Fruit fly (Drosophila melanogaster) whole organism, prepupa: ENCODE results near the gene Jhbp4.

ENCODE experiments used
- Blimp-1 ChIP-seq: fragments of 200-800 bp; sonication (Bioruptor generic); optimal IDR thresholded peaks from 3 replicates; lab custom pipeline; 2017; ENCODE audit warnings: missing biosample characterization, missing genetic modification characterization, mild to moderate bottlenecking, moderate library complexity, missing genetic modification reagents
- CG10631 ChIP-seq: fragments of 200-800 bp; sonication (Bioruptor generic); optimal IDR thresholded peaks from 2 replicates; lab custom pipeline; 2016; ENCODE audit warnings: missing biosample characterization, missing genetic modification characterization
- CG11294 ChIP-seq: fragments of 200-800 bp; sonication (Bioruptor generic); IDR thresholded peaks from 2 replicates; pipeline ENCODE4 v1.3.6; 2022; ENCODE audit warnings: missing biosample characterization, missing genetic modification characterization
- CG11762 ChIP-seq: fragments of 200-800 bp; sonication (Bioruptor generic); optimal IDR thresholded peaks from 3 replicates; lab custom pipeline; 2016; ENCODE audit warnings: missing biosample characterization, missing genetic modification characterization; ENCODE audit not compliant: insufficient read depth
- CG11902 ChIP-seq: fragments of 200-800 bp; sonication (Bioruptor generic); optimal IDR thresholded peaks from 3 replicates; lab custom pipeline; 2016; ENCODE audit warnings: missing biosample characterization, missing genetic modification characterization
- CG15336 ChIP-seq: fragments of 200-800 bp; sonication (Bioruptor generic); IDR thresholded peaks from 2 replicates; pipeline ENCODE4 v1.3.6; 2022; ENCODE audit warnings: missing biosample characterization, missing genetic modification characterization
- CG1621 ChIP-seq: fragments of 200-800 bp; sonication (Bioruptor generic); optimal IDR thresholded peaks from 3 replicates; lab custom pipeline; 2018; ENCODE audit warnings: missing biosample characterization, mild to moderate bottlenecking, missing genetic modification characterization
- CG16779 ChIP-seq: fragments of 200-800 bp; sonication (Bioruptor generic); optimal IDR thresholded peaks from 3 replicates; lab custom pipeline; 2017; ENCODE audit warnings: missing biosample characterization, mild to moderate bottlenecking, missing genetic modification characterization
- CG3032 ChIP-seq: fragments of 200-800 bp; optimal IDR thresholded peaks from 2 replicates; lab custom pipeline; 2019; ENCODE audit warnings: missing biosample characterization, mild to moderate bottlenecking, missing genetic modification characterization, moderate library complexity
- CG31627 ChIP-seq: fragments of 200-800 bp; sonication (Bioruptor generic); optimal IDR thresholded peaks from 3 replicates; lab custom pipeline; 2016; ENCODE audit warnings: missing biosample characterization, missing genetic modification characterization
- CG32006 ChIP-seq: fragments of 200-800 bp; sonication (Bioruptor generic); optimal IDR thresholded peaks from 3 replicates; lab custom pipeline; 2017; ENCODE audit warnings: missing biosample characterization, mild to moderate bottlenecking, missing genetic modification characterization
- CG4318 ChIP-seq: fragments of 200-800 bp; sonication (Bioruptor generic); optimal IDR thresholded peaks from 3 replicates; lab custom pipeline; 2017; ENCODE audit warnings: missing biosample characterization, mild to moderate bottlenecking, missing genetic modification characterization
- CG6163 ChIP-seq: fragments of 200-800 bp; sonication (Bioruptor generic); IDR thresholded peaks from 3 replicates; pipeline ENCODE4 v1.3.6; 2022; ENCODE audit warnings: missing biosample characterization, missing genetic modification characterization
- CG6276 ChIP-seq: fragments of 200-800 bp; sonication (Bioruptor generic); optimal IDR thresholded peaks from 2 replicates; lab custom pipeline; 2017; ENCODE audit warnings: missing biosample characterization, mild to moderate bottlenecking, missing genetic modification characterization
- CG6808 ChIP-seq: fragments of 200-800 bp; sonication (Bioruptor generic); optimal IDR thresholded peaks from 3 replicates; lab custom pipeline; 2017; ENCODE audit warnings: missing biosample characterization, missing genetic modification characterization, mild to moderate bottlenecking, moderate library complexity, missing genetic modification reagents
- CG6854 ChIP-seq: fragments of 200-800 bp; sonication (Bioruptor generic); optimal IDR thresholded peaks from 2 replicates; lab custom pipeline; 2017; ENCODE audit warnings: missing biosample characterization, mild to moderate bottlenecking, missing genetic modification characterization
- CG8119 ChIP-seq: fragments of 200-800 bp; sonication (Bioruptor generic); IDR thresholded peaks from 3 replicates; pipeline ENCODE4 v1.3.6; 2022; ENCODE audit warnings: missing biosample characterization, missing genetic modification characterization
- CG8632 ChIP-seq: fragments of 200-800 bp; sonication (Bioruptor generic); optimal IDR thresholded peaks from 3 replicates; lab custom pipeline; 2016; ENCODE audit warnings: missing biosample characterization, missing genetic modification characterization
- Eip75B ChIP-seq: fragments of 200-800 bp; sonication (Bioruptor generic); optimal IDR thresholded peaks from 3 replicates; lab custom pipeline; 2016; ENCODE audit warnings: missing biosample characterization, missing genetic modification characterization
- Eip78C ChIP-seq: fragments of 200-800 bp; sonication (Bioruptor generic); peaks from one replicate; lab custom pipeline; 2016; ENCODE audit warnings: missing biosample characterization, missing genetic modification characterization
- Eip93F ChIP-seq: fragments of 200-800 bp; sonication (Bioruptor generic); optimal IDR thresholded peaks from 2 replicates; lab custom pipeline; 2016; ENCODE audit warnings: missing biosample characterization, mild to moderate bottlenecking, missing genetic modification characterization
- Ets21C ChIP-seq: fragments of 200-800 bp; sonication (Bioruptor generic); optimal IDR thresholded peaks from 3 replicates; lab custom pipeline; 2016; ENCODE audit warnings: missing biosample characterization, missing genetic modification characterization
- Ets96B ChIP-seq: fragments of 200-800 bp; optimal IDR thresholded peaks from 2 replicates; lab custom pipeline; 2019; ENCODE audit warnings: missing biosample characterization, mild to moderate bottlenecking, missing genetic modification characterization, moderate library complexity
- Hr38 ChIP-seq: sonication (Bioruptor generic); optimal IDR thresholded peaks from 2 replicates; lab custom pipeline; 2016; ENCODE audit warnings: missing biosample characterization, missing genetic modification characterization
- Hr4 ChIP-seq: fragments of 200-800 bp; sonication (Bioruptor generic); optimal IDR thresholded peaks from 3 replicates; lab custom pipeline; 2016; ENCODE audit warnings: missing biosample characterization, missing genetic modification characterization
- Lpt ChIP-seq: fragments of 200-800 bp; sonication (Bioruptor generic); optimal IDR thresholded peaks from 3 replicates; lab custom pipeline; 2016; ENCODE audit warnings: missing biosample characterization, missing genetic modification characterization
- Met ChIP-seq: fragments of 200-800 bp; sonication (Bioruptor generic); optimal IDR thresholded peaks from 3 replicates; lab custom pipeline; 2016; ENCODE audit warnings: missing biosample characterization, missing genetic modification characterization
- OdsH ChIP-seq: fragments of 200-800 bp; sonication (Bioruptor generic); optimal IDR thresholded peaks from 3 replicates; lab custom pipeline; 2016; ENCODE audit warnings: missing biosample characterization, missing genetic modification characterization
- Smox ChIP-seq: fragments of 200-800 bp; sonication (Bioruptor generic); optimal IDR thresholded peaks from 3 replicates; lab custom pipeline; 2016; ENCODE audit warnings: missing biosample characterization, missing genetic modification characterization
- Sox14 ChIP-seq: fragments of 200-800 bp; sonication (Bioruptor generic); optimal IDR thresholded peaks from 3 replicates; lab custom pipeline; 2016; ENCODE audit warnings: missing biosample characterization, missing genetic modification characterization
- Sox15 ChIP-seq: fragments of 200-800 bp; sonication (Bioruptor generic); optimal IDR thresholded peaks from 3 replicates; lab custom pipeline; 2016; ENCODE audit warnings: missing biosample characterization, missing genetic modification characterization
- achi ChIP-seq: fragments of 200-800 bp; sonication (Bioruptor generic); optimal IDR thresholded peaks from 3 replicates; lab custom pipeline; 2016; ENCODE audit warnings: missing biosample characterization, missing genetic modification characterization
- acj6 ChIP-seq: fragments of 200-800 bp; sonication (Bioruptor generic); optimal IDR thresholded peaks from 3 replicates; lab custom pipeline; 2016; ENCODE audit warnings: missing biosample characterization, missing genetic modification characterization
- cyc ChIP-seq: fragments of 200-800 bp; sonication (Bioruptor generic); optimal IDR thresholded peaks from 3 replicates; lab custom pipeline; 2016; ENCODE audit warnings: missing biosample characterization, missing genetic modification characterization
- dac ChIP-seq: fragments of 200-800 bp; sonication (Bioruptor generic); optimal IDR thresholded peaks from 2 replicates; lab custom pipeline; 2017; ENCODE audit warnings: missing biosample characterization, mild to moderate bottlenecking, missing genetic modification characterization
- dsx ChIP-seq: fragments of 200-800 bp; optimal IDR thresholded peaks from 3 replicates; lab custom pipeline; 2019; ENCODE audit warnings: missing biosample characterization, mild to moderate bottlenecking, missing genetic modification characterization, moderate library complexity; ENCODE audit not compliant: poor library complexity, severe bottlenecking
- eg ChIP-seq: fragments of 200-800 bp; sonication (Bioruptor generic); IDR thresholded peaks from 3 replicates; pipeline ENCODE4 v1.3.6; 2022; ENCODE audit warnings: missing biosample characterization, missing genetic modification characterization
- esn ChIP-seq: fragments of 200-800 bp; sonication (Bioruptor generic); optimal IDR thresholded peaks from 2 replicates; lab custom pipeline; 2016; ENCODE audit warnings: missing biosample characterization, mild to moderate bottlenecking, missing genetic modification characterization, moderate library complexity
- fd85E ChIP-seq: fragments of 200-800 bp; sonication (Bioruptor generic); optimal IDR thresholded peaks from 3 replicates; lab custom pipeline; 2016; ENCODE audit warnings: missing biosample characterization, missing genetic modification characterization
- fkh ChIP-seq: fragments of 200-800 bp; sonication (Bioruptor generic); optimal IDR thresholded peaks from 3 replicates; lab custom pipeline; 2017; ENCODE audit warnings: missing biosample characterization, mild to moderate bottlenecking, missing genetic modification characterization, moderate library complexity
- lz ChIP-seq: fragments of 200-800 bp; sonication (Bioruptor generic); optimal IDR thresholded peaks from 3 replicates; lab custom pipeline; 2016; ENCODE audit warnings: missing biosample characterization, missing genetic modification characterization
- pdm3 ChIP-seq: fragments of 200-800 bp; sonication (Bioruptor generic); optimal IDR thresholded peaks from 3 replicates; lab custom pipeline; 2016; ENCODE audit warnings: missing biosample characterization, missing genetic modification characterization
- salr ChIP-seq, 2 experiments: fragments of 200-800 bp; sonication (Bioruptor generic); optimal IDR thresholded peaks; 3 replicates each; lab custom pipeline; 2016 to 2018; ENCODE audit warnings: missing biosample characterization in 2 of 2, missing genetic modification characterization in 2 of 2, mild to moderate bottlenecking in 1 of 2
- ss ChIP-seq, 2 experiments: fragments of 200-800 bp; sonication (Bioruptor generic); optimal IDR thresholded peaks; 2 replicates in 1 of 2; 3 replicates in 1 of 2; lab custom pipeline; 2017 to 2018; ENCODE audit warnings: mild to moderate bottlenecking in 2 of 2, missing biosample characterization in 2 of 2, missing genetic modification characterization in 2 of 2, moderate library complexity in 1 of 2
- svp ChIP-seq: fragments of 200-800 bp; sonication (Bioruptor generic); peaks from one replicate; lab custom pipeline; 2016; ENCODE audit warnings: missing biosample characterization, missing genetic modification characterization
- topi ChIP-seq: fragments of 200-800 bp; sonication (Bioruptor generic); optimal IDR thresholded peaks from 3 replicates; lab custom pipeline; 2016; ENCODE audit warnings: missing biosample characterization, missing genetic modification characterization
- vri ChIP-seq: fragments of 200-800 bp; sonication (Bioruptor generic); optimal IDR thresholded peaks from 3 replicates; lab custom pipeline; 2016; ENCODE audit warnings: missing biosample characterization, mild to moderate bottlenecking, missing genetic modification characterization

Gene Jhbp4

DNA sequence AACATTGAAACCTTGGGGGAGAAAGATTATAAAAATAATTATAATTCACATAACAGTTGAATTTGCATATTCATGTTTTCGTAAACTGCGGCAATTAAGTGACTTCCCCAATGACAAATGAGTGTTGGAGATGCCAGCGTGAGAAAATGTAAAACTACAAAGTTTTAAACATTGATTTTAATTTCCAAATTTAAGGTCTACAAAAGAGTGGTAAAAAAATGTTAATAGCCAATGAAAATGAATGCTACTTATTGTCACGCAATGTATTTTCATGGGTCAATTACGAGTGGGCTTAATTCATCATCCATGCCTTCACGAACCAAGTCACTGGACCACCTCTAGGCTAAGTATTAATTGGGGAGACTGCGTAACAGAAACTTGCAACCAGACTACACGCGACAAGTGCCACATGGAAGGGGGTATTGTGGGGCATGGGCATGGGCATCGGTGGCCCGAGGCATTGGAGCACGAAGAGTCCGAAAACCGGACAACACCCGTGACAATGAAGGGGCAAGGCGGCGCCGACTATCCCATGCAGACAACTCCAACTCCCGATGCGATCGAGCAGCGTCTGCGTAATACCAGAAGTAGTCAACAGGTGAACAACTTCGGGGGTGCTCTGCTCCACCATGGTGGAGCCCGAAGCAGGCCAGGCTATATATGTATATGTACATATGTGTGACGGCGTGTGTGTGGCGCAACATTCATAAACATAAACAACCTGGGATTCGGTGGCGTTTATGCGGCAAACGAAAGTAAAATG is 980 bp upstream of the Jhbp4 start (continued):
- TF ChIP-seq CG8119 (GFP tag; lab: Robert Waterston, UW) = 0 out of 3 replicates have a peak, but pooled peaks have one; percentile 33
- TF ChIP-seq Hr4 (GFP tag; lab: Kevin White, UChicago) = peak; percentile 56
- TF ChIP-seq CG10631 (GFP tag; lab: Kevin White, UChicago) = no peak
- no peak for TF ChIP-seq CG31627 (GFP tag; lab: Kevin White, UChicago)
- TF ChIP-seq Eip93F (GFP tag; lab: Kevin White, UChicago) = no peak
- TF ChIP-seq fd85E = no peak
- TF ChIP-seq CG11294 = 0 out of 2 replicates have a peak, but pooled peaks have one; percentile 23
- no peak for TF ChIP-seq Ets21C (GFP tag; lab: Kevin White, UChicago)
- TF ChIP-seq CG11762 (GFP tag; lab: Kevin White, UChicago) = no peak
- no peak for TF ChIP-seq CG3032 (tag; lab: Kevin White, UChicago)
- TF ChIP-seq achi (GFP tag; lab: Kevin White, UChicago) = peak; percentile 33
- peak; percentile 63 for TF ChIP-seq pdm3 (GFP tag; lab: Kevin White, UChicago)
- TF ChIP-seq vri (GFP tag; lab: Kevin White, UChicago) = no peak
- TF ChIP-seq CG11902 (GFP tag; lab: Kevin White, UChicago) = no peak
- no peak for TF ChIP-seq Eip75B (GFP tag; lab: Kevin White, UChicago)
- peak; percentile 30 for TF ChIP-seq esn (GFP tag; lab: Kevin White, UChicago)
- peak; percentile 48 for TF ChIP-seq CG15336 (GFP tag; lab: Robert Waterston, UW)
- peak; percentile 54; the same call in 2 of the 3 replicates for TF ChIP-seq CG6163 (GFP tag; lab: Robert Waterston, UW)
- TF ChIP-seq Blimp-1 (GFP tag; lab: Kevin White, UChicago) = no peak
- no peak for TF ChIP-seq CG8632 (GFP tag; lab: Kevin White, UChicago)
- no peak for TF ChIP-seq topi (GFP tag; lab: Kevin White, UChicago)
- TF ChIP-seq cyc = no peak
- no peak for TF ChIP-seq dac (GFP tag; lab: Kevin White, UChicago)
- no peak for TF ChIP-seq CG6276 (GFP tag; lab: Kevin White, UChicago)
- TF ChIP-seq svp (GFP tag; lab: Kevin White, UChicago) = no peak
- no peak for TF ChIP-seq Sox14
- no peak for TF ChIP-seq Smox (GFP tag; lab: Kevin White, UChicago)
- peak; percentile 6 for TF ChIP-seq lz (GFP tag; lab: Kevin White, UChicago)
- TF ChIP-seq Lpt (GFP tag; lab: Kevin White, UChicago) = peak; percentile 39
- TF ChIP-seq Hr38 (GFP tag; lab: Kevin White, UChicago) = no peak
- TF ChIP-seq CG16779 = no peak
- TF ChIP-seq OdsH (GFP tag; lab: Kevin White, UChicago) = peak; percentile 47
- peak; percentile 83 for TF ChIP-seq Eip78C
- peak; percentile 12 for TF ChIP-seq CG1621 (tag; lab: Kevin White, UChicago)
- no peak for TF ChIP-seq dsx (GFP tag; lab: Kevin White, UChicago)
- peak; percentile 12 for TF ChIP-seq Met (GFP tag; lab: Kevin White, UChicago)
- peak; percentile 22 for TF ChIP-seq Ets96B
- peak; percentile 47 for TF ChIP-seq acj6 (GFP tag; lab: Kevin White, UChicago)
- no peak for TF ChIP-seq CG4318 (GFP tag; lab: Kevin White, UChicago)
- TF ChIP-seq CG6854 (GFP tag; lab: Kevin White, UChicago) = peak; percentile 28
- TF ChIP-seq fkh (GFP tag; lab: Kevin White, UChicago) = no peak

dm6 chr3R:16046030-16046429 is 2.7 kb downstream of the Jhbp4 start, which contains the start of gene Jhbp5:
Jhbp5 (minus strand) TSS chr3R:16046130.
- no peak for TF ChIP-seq fd85E
- TF ChIP-seq CG4318 (GFP tag; lab: Kevin White, UChicago) = no peak
- no peak for TF ChIP-seq CG31627 (GFP tag; lab: Kevin White, UChicago)
- no peak for TF ChIP-seq eg
- no peak for TF ChIP-seq lz (GFP tag; lab: Kevin White, UChicago)
- TF ChIP-seq CG6276 (GFP tag; lab: Kevin White, UChicago) = no peak
- no peak for TF ChIP-seq CG6808 (GFP tag; lab: Kevin White, UChicago)
- no peak for TF ChIP-seq CG8119 (GFP tag; lab: Robert Waterston, UW)
- no peak for TF ChIP-seq Hr4 (GFP tag; lab: Kevin White, UChicago)
- TF ChIP-seq CG8632 (GFP tag; lab: Kevin White, UChicago) = no peak
- TF ChIP-seq ss (GFP tag; optimal IDR thresholded peaks at IDR 0.05; lab: Kevin White, UChicago) = no peak
- no peak for TF ChIP-seq fkh (GFP tag; lab: Kevin White, UChicago)
- TF ChIP-seq CG32006 = no peak
- TF ChIP-seq achi (GFP tag; lab: Kevin White, UChicago) = no peak
- no peak for TF ChIP-seq Sox15 (GFP tag; lab: Kevin White, UChicago)
- TF ChIP-seq salr (GFP tag; optimal IDR thresholded peaks at IDR 0.05; lab: Kevin White, UChicago) = no peak
- TF ChIP-seq Eip78C = no peak
- TF ChIP-seq dsx (GFP tag; lab: Kevin White, UChicago) = no peak
- TF ChIP-seq OdsH (GFP tag; lab: Kevin White, UChicago) = no peak
- no peak for TF ChIP-seq Met (GFP tag; lab: Kevin White, UChicago)
